Worm (Caenorhabditis elegans) whole organism, L3 larva: Measurements from ENCODE around the gene F57G8.7.

Experiments used
- R02D3.7 ChIP-seq: fragments of 150-350 bp; optimal IDR thresholded peaks from 2 replicates; lab custom pipeline; 2014; ENCODE audit warnings: missing biosample characterization, missing genetic modification characterization
- ZK546.5 ChIP-seq: sonication (generic microtip); optimal IDR thresholded peaks from 2 replicates; lab custom pipeline; 2017; ENCODE audit warnings: missing biosample characterization, missing genetic modification characterization
- aly-2 ChIP-seq: fragments of 150-350 bp; optimal IDR thresholded peaks from 2 replicates; lab custom pipeline; 2014; ENCODE audit warnings: missing biosample characterization, missing genetic modification characterization
- ama-1 ChIP-seq: fragments of 150-350 bp; optimal IDR thresholded peaks from 2 replicates; lab custom pipeline; 2018
- ceh-16 ChIP-seq: sonication (generic microtip); optimal IDR thresholded peaks from 2 replicates; lab custom pipeline; 2017; ENCODE audit warnings: missing biosample characterization, missing genetic modification characterization
- ceh-28 ChIP-seq: fragments of 150-350 bp; optimal IDR thresholded peaks from 2 replicates; lab custom pipeline; 2014; ENCODE audit warnings: missing biosample characterization, missing genetic modification reagents, missing genetic modification characterization
- ceh-82 ChIP-seq: fragments of 150-350 bp; optimal IDR thresholded peaks from 2 replicates; lab custom pipeline; 2014; ENCODE audit warnings: missing biosample characterization, missing genetic modification characterization
- ceh-9 ChIP-seq: sonication (generic microtip); optimal IDR thresholded peaks from 2 replicates; lab custom pipeline; 2018; ENCODE audit warnings: missing biosample characterization, missing genetic modification characterization
- daf-12 ChIP-seq: fragments of 150-350 bp; optimal IDR thresholded peaks from 2 replicates; lab custom pipeline; 2014; ENCODE audit warnings: missing biosample characterization, missing genetic modification reagents, missing genetic modification characterization
- egl-27 ChIP-seq: sonication (generic microtip); optimal IDR thresholded peaks from 4 replicates; lab custom pipeline; 2017; ENCODE audit warnings: missing biosample characterization, missing genetic modification reagents, missing genetic modification characterization
- egl-5 ChIP-seq: fragments of 150-350 bp; optimal IDR thresholded peaks from 2 replicates; lab custom pipeline; 2017; ENCODE audit warnings: missing biosample characterization, missing genetic modification reagents, missing genetic modification characterization, inconsistent platforms
- elt-1 ChIP-seq: fragments of 150-350 bp; optimal IDR thresholded peaks from 2 replicates; lab custom pipeline; 2014; ENCODE audit warnings: missing biosample characterization, missing genetic modification characterization
- elt-2 ChIP-seq: sonication (generic microtip); optimal IDR thresholded peaks from 2 replicates; lab custom pipeline; 2016; ENCODE audit warnings: missing genetic modification reagents, mild to moderate bottlenecking, missing genetic modification characterization, missing compliant biosample characterization
- elt-3 ChIP-seq, 3 experiments: fragments of 150-350 bp in 1 of 3; sonication (generic microtip) in 2 of 3; optimal IDR thresholded peaks; 2 replicates in 2 of 3; 4 replicates in 1 of 3; lab custom pipeline; 2014 to 2017; ENCODE audit warnings: missing biosample characterization in 3 of 3, missing genetic modification characterization in 3 of 3
- eor-1 ChIP-seq, 2 experiments: fragments of 150-350 bp; optimal IDR thresholded peaks; 2 replicates each; lab custom pipeline; 2014 to 2018; ENCODE audit warnings: missing biosample characterization in 2 of 2, missing genetic modification characterization in 2 of 2
- fkh-10 ChIP-seq: sonication (generic microtip); optimal IDR thresholded peaks from 2 replicates; lab custom pipeline; 2017; ENCODE audit warnings: missing biosample characterization, missing genetic modification reagents, missing genetic modification characterization
- fkh-2 ChIP-seq: fragments of 150-350 bp; optimal IDR thresholded peaks from 2 replicates; lab custom pipeline; 2014; ENCODE audit warnings: missing biosample characterization, missing genetic modification reagents, missing genetic modification characterization
- fos-1 ChIP-seq: fragments of 150-350 bp; optimal IDR thresholded peaks from 2 replicates; lab custom pipeline; 2014; ENCODE audit warnings: missing biosample characterization, missing genetic modification characterization
- hmg-11 ChIP-seq: sonication (generic microtip); optimal IDR thresholded peaks from 2 replicates; lab custom pipeline; 2016; ENCODE audit warnings: missing genetic modification characterization, missing compliant biosample characterization
- jun-1 ChIP-seq: fragments of 150-350 bp; optimal IDR thresholded peaks from 2 replicates; lab custom pipeline; 2014; ENCODE audit warnings: missing biosample characterization, missing genetic modification reagents, missing genetic modification characterization
- lin-15B ChIP-seq: fragments of 150-350 bp; optimal IDR thresholded peaks from 2 replicates; lab custom pipeline; 2014; ENCODE audit warnings: missing biosample characterization, missing genetic modification characterization
- lin-39 ChIP-seq: fragments of 150-350 bp; optimal IDR thresholded peaks from 2 replicates; lab custom pipeline; 2018; ENCODE audit warnings: missing biosample characterization, missing genetic modification reagents, missing genetic modification characterization
- lsy-12 ChIP-seq: sonication (generic microtip); optimal IDR thresholded peaks from 2 replicates; lab custom pipeline; 2016; ENCODE audit warnings: mild to moderate bottlenecking, missing genetic modification characterization, missing compliant biosample characterization
- mdl-1 ChIP-seq: fragments of 150-350 bp; optimal IDR thresholded peaks from 2 replicates; lab custom pipeline; 2014; ENCODE audit warnings: missing biosample characterization, missing genetic modification characterization
- mml-1 ChIP-seq: fragments of 150-350 bp; sonication (generic microtip); optimal IDR thresholded peaks from 3 replicates; lab custom pipeline; 2014; ENCODE audit warnings: missing biosample characterization, missing genetic modification characterization
- nfya-1 ChIP-seq: sonication (generic microtip); optimal IDR thresholded peaks from 2 replicates; lab custom pipeline; 2017; ENCODE audit warnings: missing genetic modification characterization, mild to moderate bottlenecking, missing compliant biosample characterization, antibody characterized with exemption, moderate library complexity; ENCODE audit not compliant: insufficient read depth
- nhr-11 ChIP-seq: fragments of 150-350 bp; optimal IDR thresholded peaks from 2 replicates; lab custom pipeline; 2014; ENCODE audit warnings: missing biosample characterization, missing genetic modification characterization
- nhr-12 ChIP-seq: fragments of 150-350 bp; optimal IDR thresholded peaks from 2 replicates; lab custom pipeline; 2014; ENCODE audit warnings: missing biosample characterization, missing genetic modification characterization
- nhr-23 ChIP-seq: fragments of 150-350 bp; optimal IDR thresholded peaks from 2 replicates; lab custom pipeline; 2014; ENCODE audit warnings: missing biosample characterization, missing genetic modification reagents, missing genetic modification characterization
- nhr-237 ChIP-seq: fragments of 150-350 bp; optimal IDR thresholded peaks from 2 replicates; lab custom pipeline; 2014; ENCODE audit warnings: missing biosample characterization, missing genetic modification characterization
- nhr-25 ChIP-seq: sonication (generic microtip); optimal IDR thresholded peaks from 2 replicates; lab custom pipeline; 2017; ENCODE audit warnings: missing biosample characterization, missing genetic modification characterization
- nhr-28 ChIP-seq: fragments of 150-350 bp; optimal IDR thresholded peaks from 2 replicates; lab custom pipeline; 2014; ENCODE audit warnings: missing biosample characterization, missing genetic modification characterization
- nhr-43 ChIP-seq: sonication (generic microtip); optimal IDR thresholded peaks from 2 replicates; lab custom pipeline; 2016; ENCODE audit warnings: mild to moderate bottlenecking, missing genetic modification characterization, missing compliant biosample characterization; ENCODE audit not compliant: poor library complexity, severe bottlenecking
- nhr-67 ChIP-seq: fragments of 150-350 bp; optimal IDR thresholded peaks from 2 replicates; lab custom pipeline; 2014; ENCODE audit warnings: missing biosample characterization, missing genetic modification characterization
- nhr-76 ChIP-seq: fragments of 150-350 bp; sonication (generic microtip); optimal IDR thresholded peaks from 5 replicates; lab custom pipeline; 2014; ENCODE audit warnings: missing biosample characterization, missing genetic modification characterization
- nhr-77 ChIP-seq: fragments of 150-350 bp; optimal IDR thresholded peaks from 2 replicates; lab custom pipeline; 2014; ENCODE audit warnings: missing biosample characterization, missing genetic modification characterization
- pha-4 ChIP-seq: fragments of 150-350 bp; optimal IDR thresholded peaks from 2 replicates; lab custom pipeline; 2014; ENCODE audit warnings: missing biosample characterization, missing genetic modification reagents, missing genetic modification characterization
- pqm-1 ChIP-seq: fragments of 150-350 bp; optimal IDR thresholded peaks from 2 replicates; lab custom pipeline; 2017; ENCODE audit warnings: missing biosample characterization, missing genetic modification characterization, inconsistent platforms
- sea-2 ChIP-seq: fragments of 150-350 bp; sonication (generic microtip); optimal IDR thresholded peaks from 4 replicates; lab custom pipeline; 2014; ENCODE audit warnings: missing biosample characterization, missing genetic modification reagents, missing genetic modification characterization
- skn-1 ChIP-seq: fragments of 150-350 bp; optimal IDR thresholded peaks from 2 replicates; lab custom pipeline; 2014; ENCODE audit warnings: missing biosample characterization, missing genetic modification characterization
- snpc-4 ChIP-seq: fragments of 150-350 bp; optimal IDR thresholded peaks from 2 replicates; lab custom pipeline; 2014; ENCODE audit warnings: missing biosample characterization, missing genetic modification characterization
- tbx-2 ChIP-seq: sonication (generic microtip); optimal IDR thresholded peaks from 2 replicates; lab custom pipeline; 2016; ENCODE audit warnings: mild to moderate bottlenecking, missing genetic modification characterization, missing compliant biosample characterization
- unc-39 ChIP-seq: sonication (generic microtip); optimal IDR thresholded peaks from 4 replicates; lab custom pipeline; 2017; ENCODE audit warnings: missing biosample characterization, missing genetic modification characterization
- unc-62 ChIP-seq: fragments of 150-350 bp; sonication (generic microtip); optimal IDR thresholded peaks from 4 replicates; lab custom pipeline; 2014; ENCODE audit warnings: missing biosample characterization, missing genetic modification reagents, missing genetic modification characterization
- zag-1 ChIP-seq: fragments of 150-350 bp; optimal IDR thresholded peaks from 2 replicates; lab custom pipeline; 2014; ENCODE audit warnings: missing biosample characterization, missing genetic modification characterization
- ztf-11 ChIP-seq: fragments of 150-350 bp; optimal IDR thresholded peaks from 2 replicates; lab custom pipeline; 2014; ENCODE audit warnings: missing biosample characterization, missing genetic modification characterization
- ztf-4 ChIP-seq: fragments of 150-350 bp; optimal IDR thresholded peaks from 2 replicates; lab custom pipeline; 2014; ENCODE audit warnings: missing biosample characterization, missing genetic modification characterization

F57G8.7 gene

ce11 chrV:16354675-16355074 lies 25.7 kb downstream of the F57G8.7 start:
- TF ChIP-seq lin-15B (tag; lab: Kevin White, UChicago), result no peak
- TF ChIP-seq nhr-25 (tag; lab: Kevin White, UChicago), result no peak
- TF ChIP-seq pha-4, result peak; percentile 6

- TF ChIP-seq sea-2, result no peak
- peak; percentile 83 for TF ChIP-seq nhr-23 (tag; lab: Kevin White, UChicago)
- TF ChIP-seq fkh-2, result no peak
- TF ChIP-seq fkh-10 (GFP tag; lab: Kevin White, UChicago), result peak; percentile 87
- no peak for TF ChIP-seq daf-12 (tag; lab: Kevin White, UChicago)
- no peak for TF ChIP-seq ztf-4 (tag; lab: Kevin White, UChicago)
- TF ChIP-seq pqm-1 (tag; lab: Kevin White, UChicago), result peak; percentile 91
- peak; percentile 23 for TF ChIP-seq ceh-82 (tag; lab: Kevin White, UChicago)
- no peak for TF ChIP-seq ceh-9
- no peak for TF ChIP-seq ceh-16
- TF ChIP-seq R02D3.7, result peak; percentile 72
- TF ChIP-seq nhr-237 (tag; lab: Kevin White, UChicago), result no peak
- no peak for TF ChIP-seq nhr-67 (tag; lab: Kevin White, UChicago)
- TF ChIP-seq fos-1 (tag; lab: Kevin White, UChicago), result no peak
- TF ChIP-seq elt-2 (tag; lab: Kevin White, UChicago), result peak; percentile 86
- no peak for TF ChIP-seq mml-1 (tag; lab: Kevin White, UChicago)
- TF ChIP-seq eor-1 (tag; optimal IDR thresholded peaks at IDR 0.05; lab: Kevin White, UChicago), result no peak
- TF ChIP-seq lsy-12 (tag; lab: Kevin White, UChicago), result peak; percentile 84
- TF ChIP-seq jun-1, result peak; percentile 96
- no peak for TF ChIP-seq nhr-12 (tag; lab: Kevin White, UChicago)
- TF ChIP-seq tbx-2 (tag; lab: Kevin White, UChicago), result peak; percentile 56
- no peak for TF ChIP-seq zag-1 (tag; lab: Kevin White, UChicago)
- no peak for TF ChIP-seq elt-3 (tag; optimal IDR thresholded peaks at IDR 0.05; lab: Kevin White, UChicago)
- peak; percentile 92 for TF ChIP-seq lin-39
- no peak for TF ChIP-seq aly-2 (tag; lab: Kevin White, UChicago)
- TF ChIP-seq unc-62 (GFP tag; lab: Kevin White, UChicago), result peak; percentile 13
- peak; percentile 71 for TF ChIP-seq egl-27
- peak; percentile 96 for TF ChIP-seq nfya-1 (tag; lab: Kevin White, UChicago)
- no peak for TF ChIP-seq unc-39
- TF ChIP-seq hmg-11 (tag; lab: Kevin White, UChicago), result peak; percentile 99
- TF ChIP-seq skn-1 (tag; lab: Kevin White, UChicago), result peak; percentile 85
- peak; percentile 70 for TF ChIP-seq egl-5 (tag; lab: Kevin White, UChicago)
- TF ChIP-seq nhr-43 (tag; lab: Kevin White, UChicago), result peak; percentile 60
- TF ChIP-seq snpc-4 (tag; lab: Kevin White, UChicago), result peak; percentile 52
- peak; percentile 84 for TF ChIP-seq ceh-28 (tag; lab: Kevin White, UChicago)
- no peak for TF ChIP-seq nhr-28
- no peak for TF ChIP-seq ztf-11 (tag; lab: Kevin White, UChicago)
- peak; percentile 34 for TF ChIP-seq ama-1 (lab: Kevin White, UChicago)
- TF ChIP-seq mdl-1 (tag; lab: Kevin White, UChicago), result peak; percentile 58
- peak; percentile 64 for TF ChIP-seq nhr-25 (tag; lab: Kevin White, UChicago)
- no peak for TF ChIP-seq elt-1
- TF ChIP-seq nhr-11, result no peak
- TF ChIP-seq pha-4, result peak; percentile 81
- no peak for TF ChIP-seq nhr-77 (tag; lab: Kevin White, UChicago)
- TF ChIP-seq lin-15B (tag; lab: Kevin White, UChicago), result peak; percentile 68
- no peak for TF ChIP-seq ZK546.5 (tag; lab: Kevin White, UChicago)
- no peak for TF ChIP-seq nhr-76 (tag; lab: Kevin White, UChicago)
- TF ChIP-seq, all 47 proteins: peak for 24
These were observed 27.0 kb downstream of the F57G8.7 start for ce11 chrV:16355941-16356340.
